Fruit fly (Drosophila melanogaster): Measurements from ENCODE around the gene CG45078.

- TF ChIP-seq CG8478 (optimal IDR thresholded peaks at IDR 0.05): no peak
- no peak for TF ChIP-seq psq (optimal IDR thresholded peaks at IDR 0.05)
- no peak for TF ChIP-seq Dll (optimal IDR thresholded peaks at IDR 0.05)
- TF ChIP-seq EcR (GFP tag; optimal IDR thresholded peaks at IDR 0.05): no peak
- no peak for TF ChIP-seq pan (optimal IDR thresholded peaks at IDR 0.05)
- TF ChIP-seq usp (GFP tag; optimal IDR thresholded peaks at IDR 0.05): no peak
These were observed 2.1 kb upstream of the CG45078 start, which contains the start of gene Desi for dm6 chr3R:10779269-10779668.
